Fruit fly (Drosophila melanogaster) whole organism, embryonic: ENCODE measurements around the gene mthl9.

Experiments used
- Ada2b ChIP-seq: fragments of 200-800 bp; sonication (Bioruptor generic); IDR thresholded peaks from 2 replicates; pipeline ENCODE4 v1.3.6; 2022; ENCODE audit warnings: missing biosample characterization, missing genetic modification characterization
- Atf-2 ChIP-seq: fragments of 200-800 bp; sonication (Bioruptor generic); optimal IDR thresholded peaks from 2 replicates; lab custom pipeline; 2016; ENCODE audit warnings: missing biosample characterization, missing genetic modification characterization
- Atf3 ChIP-seq: fragments of 200-800 bp; sonication (Bioruptor generic); optimal IDR thresholded peaks from 3 replicates; lab custom pipeline; 2016; ENCODE audit warnings: missing biosample characterization, missing genetic modification characterization
- B-H1 ChIP-seq: fragments of 200-800 bp; sonication (Bioruptor generic); IDR thresholded peaks from 3 replicates; pipeline ENCODE4 v1.3.6; 2022; ENCODE audit warnings: missing biosample characterization, missing genetic modification characterization
- Bteb2 ChIP-seq: fragments of 200-800 bp; sonication (Bioruptor generic); optimal IDR thresholded peaks from 2 replicates; lab custom pipeline; 2016; ENCODE audit warnings: missing biosample characterization, missing genetic modification characterization
- CG10147 ChIP-seq: fragments of 200-800 bp; sonication (Bioruptor generic); optimal IDR thresholded peaks from 2 replicates; lab custom pipeline; 2019; ENCODE audit warnings: missing biosample characterization, mild to moderate bottlenecking, missing genetic modification characterization, moderate library complexity
- CG10321 ChIP-seq: fragments of 200-800 bp; sonication (Bioruptor generic); IDR thresholded peaks from 2 replicates; pipeline ENCODE4 v1.3.6; 2022; ENCODE audit warnings: missing biosample characterization, missing genetic modification characterization
- CG12391 ChIP-seq: fragments of 200-800 bp; sonication (Bioruptor generic); optimal IDR thresholded peaks from 3 replicates; lab custom pipeline; 2018; ENCODE audit warnings: missing biosample characterization, mild to moderate bottlenecking, missing genetic modification characterization, moderate library complexity
- CG13123 ChIP-seq: fragments of 200-800 bp; sonication (Bioruptor generic); optimal IDR thresholded peaks from 2 replicates; lab custom pipeline; 2016; ENCODE audit warnings: missing biosample characterization, missing genetic modification characterization
- CG14441 ChIP-seq: fragments of 200-800 bp; sonication (Bioruptor generic); IDR thresholded peaks from 2 replicates; pipeline ENCODE4 v1.3.6; 2022; ENCODE audit warnings: missing biosample characterization, missing genetic modification characterization
- CG16779 ChIP-seq: fragments of 200-800 bp; sonication (Bioruptor generic); IDR thresholded peaks from 2 replicates; pipeline ENCODE4 v1.3.6; 2022; ENCODE audit warnings: missing biosample characterization, missing genetic modification characterization
- CG16863 ChIP-seq: fragments of 200-800 bp; sonication (Bioruptor generic); optimal IDR thresholded peaks from 3 replicates; lab custom pipeline; 2016; ENCODE audit warnings: missing biosample characterization, missing genetic modification characterization
- CG17328 ChIP-seq: fragments of 200-800 bp; sonication (Bioruptor generic); IDR thresholded peaks from 2 replicates; pipeline ENCODE4 v1.3.6; 2022; ENCODE audit warnings: missing biosample characterization, missing genetic modification characterization
- CG17385 ChIP-seq: fragments of 200-800 bp; sonication (Bioruptor generic); optimal IDR thresholded peaks from 3 replicates; lab custom pipeline; 2018; ENCODE audit warnings: missing biosample characterization, mild to moderate bottlenecking, missing genetic modification characterization
- CG2116 ChIP-seq: fragments of 200-800 bp; sonication (Bioruptor generic); optimal IDR thresholded peaks from 3 replicates; lab custom pipeline; 2018; ENCODE audit warnings: missing biosample characterization, mild to moderate bottlenecking, missing genetic modification characterization
- CG3065 ChIP-seq: fragments of 200-800 bp; sonication (Bioruptor generic); optimal IDR thresholded peaks from 2 replicates; lab custom pipeline; 2016; ENCODE audit warnings: missing biosample characterization, missing genetic modification characterization
- CG31388 ChIP-seq: fragments of 200-800 bp; sonication (Bioruptor generic); optimal IDR thresholded peaks from 2 replicates; lab custom pipeline; 2016; ENCODE audit warnings: missing biosample characterization, missing genetic modification characterization
- CG34422 ChIP-seq: fragments of 200-800 bp; sonication (Bioruptor generic); IDR thresholded peaks from 3 replicates; pipeline ENCODE4 v1.3.6; 2022; ENCODE audit warnings: missing biosample characterization, missing genetic modification characterization
- CG4328 ChIP-seq: fragments of 200-800 bp; sonication (Bioruptor generic); optimal IDR thresholded peaks from 3 replicates; lab custom pipeline; 2017; ENCODE audit warnings: missing biosample characterization, missing genetic modification reagents, missing genetic modification characterization
- CG8089 ChIP-seq: fragments of 200-800 bp; sonication (Bioruptor generic); optimal IDR thresholded peaks from 3 replicates; lab custom pipeline; 2016; ENCODE audit warnings: missing biosample characterization, missing genetic modification characterization
- CG8290 ChIP-seq, 3 experiments: fragments of 200-800 bp; sonication (Bioruptor generic); optimal IDR thresholded peaks; 2 replicates each; lab custom pipeline; 2016 to 2019; ENCODE audit warnings: missing biosample characterization in 3 of 3, missing genetic modification characterization in 3 of 3, mild to moderate bottlenecking in 2 of 3, moderate library complexity in 1 of 3
- CG9876 ChIP-seq: fragments of 200-800 bp; sonication (Bioruptor generic); optimal IDR thresholded peaks from 2 replicates; lab custom pipeline; 2016; ENCODE audit warnings: missing biosample characterization, missing genetic modification characterization
- Dfd ChIP-seq, 2 experiments: fragments of >200 bp; optimal IDR thresholded peaks; 2 replicates each; lab custom pipeline; 2017; ENCODE audit warnings: missing biosample characterization in 2 of 2, missing genetic modification characterization in 2 of 2
- HLHmδ ChIP-seq: fragments of 200-800 bp; sonication (Bioruptor generic); optimal IDR thresholded peaks from 2 replicates; lab custom pipeline; 2018; ENCODE audit warnings: missing biosample characterization, mild to moderate bottlenecking, missing genetic modification characterization, moderate library complexity
- MTF-1 ChIP-seq: fragments of 200-800 bp; sonication (Bioruptor generic); optimal IDR thresholded peaks from 2 replicates; lab custom pipeline; 2018; ENCODE audit warnings: missing biosample characterization, mild to moderate bottlenecking, missing genetic modification characterization, borderline replicate concordance
- PHDP ChIP-seq: fragments of 200-800 bp; sonication (Bioruptor generic); optimal IDR thresholded peaks from 3 replicates; lab custom pipeline; 2018; ENCODE audit warnings: missing biosample characterization, mild to moderate bottlenecking, missing genetic modification characterization, moderate library complexity
- Six4 ChIP-seq: fragments of 200-800 bp; sonication (Bioruptor generic); optimal IDR thresholded peaks from 2 replicates; lab custom pipeline; 2016; ENCODE audit warnings: missing biosample characterization, missing genetic modification characterization
- al ChIP-seq: fragments of 200-800 bp; sonication (Bioruptor generic); IDR thresholded peaks from 2 replicates; pipeline ENCODE4 v1.3.6; 2022; ENCODE audit warnings: missing biosample characterization, missing genetic modification characterization
- caup ChIP-seq: fragments of 200-800 bp; sonication (Bioruptor generic); optimal IDR thresholded peaks from 3 replicates; lab custom pipeline; 2017; ENCODE audit warnings: missing biosample characterization, mild to moderate bottlenecking, missing genetic modification characterization, moderate library complexity; ENCODE audit not compliant: severe bottlenecking
- crc ChIP-seq: fragments of 200-800 bp; sonication (Bioruptor generic); optimal IDR thresholded peaks from 2 replicates; lab custom pipeline; 2016; ENCODE audit warnings: missing biosample characterization, missing genetic modification characterization
- ham ChIP-seq: fragments of 200-800 bp; sonication (Bioruptor generic); IDR thresholded peaks from 2 replicates; pipeline ENCODE4 v1.3.6; 2022; ENCODE audit warnings: missing biosample characterization, missing genetic modification characterization
- hbn ChIP-seq: fragments of 200-800 bp; sonication (Bioruptor generic); IDR thresholded peaks from 2 replicates; pipeline ENCODE4 v1.3.6; 2022; ENCODE audit warnings: missing biosample characterization, missing genetic modification characterization; ENCODE audit not compliant: partially characterized antibody
- hkb ChIP-seq, 2 experiments: fragments of 200-800 bp in 1 of 2; fragments of >200 bp in 1 of 2; sonication (Bioruptor generic) in 1 of 2; IDR thresholded peaks in 1 of 2; optimal IDR thresholded peaks in 1 of 2; 2 replicates each; pipeline versions ENCODE4 v1.3.6 to Lab custom; 2017 to 2022; ENCODE audit warnings: missing biosample characterization in 1 of 2, missing genetic modification characterization in 1 of 2
- kah ChIP-seq: fragments of 200-800 bp; sonication (Bioruptor generic); optimal IDR thresholded peaks from 2 replicates; lab custom pipeline; 2018; ENCODE audit warnings: missing biosample characterization, mild to moderate bottlenecking, missing genetic modification characterization
- lilli ChIP-seq: fragments of 200-800 bp; sonication (Bioruptor generic); optimal IDR thresholded peaks from 3 replicates; lab custom pipeline; 2016; ENCODE audit warnings: missing biosample characterization, missing genetic modification characterization
- otp ChIP-seq: fragments of 200-800 bp; sonication (Bioruptor generic); IDR thresholded peaks from 3 replicates; pipeline ENCODE4, ENCODE4 v1.3.6; 2022; ENCODE audit warnings: missing biosample characterization, missing genetic modification characterization
- peb ChIP-seq: fragments of 200-800 bp; sonication (Bioruptor generic); IDR thresholded peaks from 2 replicates; pipeline ENCODE4 v1.3.6; 2022; ENCODE audit warnings: missing biosample characterization, missing genetic modification characterization
- pzg ChIP-seq: fragments of 200-800 bp; sonication (Bioruptor generic); optimal IDR thresholded peaks from 3 replicates; lab custom pipeline; 2018; ENCODE audit warnings: missing biosample characterization, mild to moderate bottlenecking, missing genetic modification characterization, moderate library complexity
- sc ChIP-seq, 3 experiments: fragments of >200 bp in 2 of 3; fragments of 200-800 bp in 1 of 3; sonication (Bioruptor generic) in 1 of 3; optimal IDR thresholded peaks; 2 replicates in 2 of 3; 3 replicates in 1 of 3; lab custom pipeline; 2017; ENCODE audit warnings: mild to moderate bottlenecking in 1 of 3, missing biosample characterization in 1 of 3, missing genetic modification characterization in 1 of 3, missing genetic modification reagents in 1 of 3
- scrt ChIP-seq: fragments of 200-800 bp; sonication (Bioruptor generic); optimal IDR thresholded peaks from 2 replicates; lab custom pipeline; 2018; ENCODE audit warnings: missing biosample characterization, mild to moderate bottlenecking, missing genetic modification characterization, moderate library complexity
- shn ChIP-seq: fragments of 200-800 bp; sonication (Bioruptor generic); optimal IDR thresholded peaks from 3 replicates; lab custom pipeline; 2016; ENCODE audit warnings: missing biosample characterization, missing genetic modification characterization
- slbo ChIP-seq: fragments of 200-800 bp; sonication (Bioruptor generic); IDR thresholded peaks from 2 replicates; pipeline ENCODE4 v1.3.6; 2022; ENCODE audit warnings: missing biosample characterization, missing genetic modification characterization
- sqz ChIP-seq: fragments of 200-800 bp; sonication (Bioruptor generic); optimal IDR thresholded peaks from 3 replicates; lab custom pipeline; 2018; ENCODE audit warnings: missing biosample characterization, mild to moderate bottlenecking, missing genetic modification characterization
- sug ChIP-seq: fragments of 200-800 bp; optimal IDR thresholded peaks from 2 replicates; lab custom pipeline; 2019; ENCODE audit warnings: missing biosample characterization, mild to moderate bottlenecking, missing genetic modification characterization, moderate library complexity
- tio ChIP-seq: fragments of 200-800 bp; sonication (Bioruptor generic); optimal IDR thresholded peaks from 2 replicates; lab custom pipeline; 2017; ENCODE audit warnings: missing biosample characterization, missing genetic modification characterization, inconsistent platforms
- tna ChIP-seq: fragments of 200-800 bp; sonication (Bioruptor generic); IDR thresholded peaks from 2 replicates; pipeline ENCODE4 v1.3.6; 2022; ENCODE audit warnings: missing biosample characterization, missing genetic modification characterization; ENCODE audit not compliant: partially characterized antibody
- trh ChIP-seq: fragments of 200-800 bp; sonication (Bioruptor generic); optimal IDR thresholded peaks from 2 replicates; lab custom pipeline; 2016; ENCODE audit warnings: missing biosample characterization, missing genetic modification characterization
- unc-4 ChIP-seq: fragments of 200-800 bp; sonication (Bioruptor generic); IDR thresholded peaks from 2 replicates; pipeline ENCODE4 v1.3.6; 2022; ENCODE audit warnings: missing biosample characterization, missing genetic modification characterization; ENCODE audit not compliant: partially characterized antibody
- z ChIP-seq: fragments of 200-800 bp; sonication (Bioruptor generic); IDR thresholded peaks from 3 replicates; pipeline ENCODE4 v1.3.6; 2022; ENCODE audit warnings: missing biosample characterization, missing genetic modification characterization

The mthl9 gene

dm6 chr3L:292146-292776 is 39.8 kb downstream of the mthl9 start (continued):
- TF ChIP-seq Atf-2 (GFP tag; lab: Kevin White, UChicago) (no peak), shn (GFP tag; lab: Kevin White, UChicago) (peak; percentile 6), hbn (no peak), lilli (GFP tag; lab: Kevin White, UChicago) (no peak), CG16863 (no peak), CG16779 (GFP tag; lab: Robert Waterston, UW) (no peak), Ada2b (GFP tag; lab: Robert Waterston, UW) (no peak), Bteb2 (no peak), ham (GFP tag; lab: Robert Waterston, UW) (no peak), Atf3 (GFP tag; lab: Kevin White, UChicago) (no peak), pzg (GFP tag; lab: Kevin White, UChicago) (peak; percentile 93), al (no peak), unc-4 (GFP tag; lab: Robert Waterston, UW) (0 out of 2 replicates have a peak, but pooled peaks have one; percentile 31), CG31388 (GFP tag; lab: Kevin White, UChicago) (no peak), slbo (GFP tag; lab: Robert Waterston, UW) (no peak), scrt (GFP tag; lab: Kevin White, UChicago) (peak; percentile 9), tio (GFP tag; lab: Kevin White, UChicago) (no peak), B-H1 (GFP tag; lab: Robert Waterston, UW) (no peak), trh (GFP tag; lab: Kevin White, UChicago) (no peak), CG17328 (GFP tag; lab: Robert Waterston, UW) (no peak), hkb (optimal IDR thresholded peaks at IDR 0.05; lab: Kevin White, UChicago) (no peak), hkb (GFP tag; IDR thresholded peaks at IDR 0.05; lab: Robert Waterston, UW) (no peak), CG2116 (GFP tag; lab: Kevin White, UChicago) (peak; percentile 56), CG4328 (GFP tag; lab: Kevin White, UChicago) (no peak), CG17385 (no peak), sc (optimal IDR thresholded peaks at IDR 0.05; lab: Kevin White, UChicago) (no peak), sc (GFP tag; optimal IDR thresholded peaks at IDR 0.05; lab: Kevin White, UChicago) (no peak), CG14441 (GFP tag; lab: Robert Waterston, UW) (no peak), sqz (peak; percentile 91), PHDP (tag; lab: Kevin White, UChicago) (no peak), z (no peak), CG3065 (no peak), sug (tag; lab: Kevin White, UChicago) (peak; percentile 16), tna (no peak), peb (GFP tag; lab: Robert Waterston, UW) (no peak), CG10321 (GFP tag; lab: Robert Waterston, UW) (no peak), CG9876 (GFP tag; lab: Kevin White, UChicago) (no peak), crc (GFP tag; lab: Kevin White, UChicago) (no peak), kah (GFP tag; lab: Kevin White, UChicago) (no peak), Dfd (GFP tag; optimal IDR thresholded peaks at IDR 0.05; lab: Kevin White, UChicago) (no peak), CG10147 (GFP tag; lab: Kevin White, UChicago) (no peak), CG8089 (GFP tag; lab: Kevin White, UChicago) (no peak), MTF-1 (GFP tag; lab: Kevin White, UChicago) (no peak), otp (no peak), Six4 (no peak), CG34422 (peak; percentile 83; the same call in 1 of the 3 replicates), CG12391 (tag; lab: Kevin White, UChicago) (peak; percentile 34), HLHmδ (no peak), CG8290 (GFP tag; optimal IDR thresholded peaks at IDR 0.05; lab: Kevin White, UChicago) (peak; percentile 43), CG8290 (tag; optimal IDR thresholded peaks at IDR 0.05; lab: Kevin White, UChicago) (peak in 1 of 2 experiments; percentile 50), caup (GFP tag; lab: Kevin White, UChicago) (no peak), CG13123 (GFP tag; lab: Kevin White, UChicago) (no peak)
